Worm (Caenorhabditis elegans): Measurements from ENCODE around the gene srz-58.

Gene srz-58

ce11 chrV:17344876-17345275 is 26.9 kb downstream of the srz-58 start, which contains the start of the genes fbxa-188 and fbxa-189:
Gene fbxa-188, minus strand, starts transcription at chrV:17344926.
Gene fbxa-189, plus strand, starts transcription at chrV:17345214.
- TF ChIP-seq tab-1 (GFP tag; IDR thresholded peaks at IDR 0.05) (no peak), ztf-23 (GFP tag; IDR thresholded peaks at IDR 0.05) (no peak), ztf-29 (GFP tag; IDR thresholded peaks at IDR 0.05) (no peak), T22C8.4 (GFP tag; IDR thresholded peaks at IDR 0.05) (no peak), med-1 (GFP tag; optimal IDR thresholded peaks at IDR 0.05; ENCODE audit: insufficient read depth) (no peak), flt-1 (GFP tag; IDR thresholded peaks at IDR 0.05) (no peak), cog-1 (tag; optimal IDR thresholded peaks at IDR 0.05) (no peak), klf-2 (GFP tag; conservative IDR thresholded peaks at IDR 0.05) (no peak)

ce11 chrV:17347602-17348001 is 29.7 kb downstream of the srz-58 start, which contains the start of gene skr-5:
Gene skr-5, plus strand, starts transcription at chrV:17347902.
- TF ChIP-seq cog-1 (tag; optimal IDR thresholded peaks at IDR 0.05), result no peak

- TF ChIP-seq med-1 (GFP tag; optimal IDR thresholded peaks at IDR 0.05; ENCODE audit: insufficient read depth) (no peak), klf-2 (GFP tag; conservative IDR thresholded peaks at IDR 0.05) (no peak), ztf-23 (GFP tag; IDR thresholded peaks at IDR 0.05) (no peak), flt-1 (GFP tag; IDR thresholded peaks at IDR 0.05) (no peak), tab-1 (GFP tag; IDR thresholded peaks at IDR 0.05) (no peak), ztf-29 (GFP tag; IDR thresholded peaks at IDR 0.05) (no peak), ref-1 (GFP tag; conservative IDR thresholded peaks at IDR 0.05) (no peak), T22C8.4 (GFP tag; IDR thresholded peaks at IDR 0.05) (no peak)
These were observed 32.1 kb downstream of the srz-58 start, which contains the start of gene lsy-27 for ce11 chrV:17350093-17350492. Gene lsy-27, minus strand, starts transcription at chrV:17350193.

- TF ChIP-seq ref-1 (GFP tag; conservative IDR thresholded peaks at IDR 0.05), result no peak
- TF ChIP-seq tab-1 (GFP tag; IDR thresholded peaks at IDR 0.05), result no peak
- TF ChIP-seq klf-2 (GFP tag; conservative IDR thresholded peaks at IDR 0.05), result no peak
- no peak for TF ChIP-seq ztf-23 (GFP tag; IDR thresholded peaks at IDR 0.05)
- TF ChIP-seq med-1 (GFP tag; optimal IDR thresholded peaks at IDR 0.05; ENCODE audit: insufficient read depth), result no peak
- TF ChIP-seq flt-1 (GFP tag; IDR thresholded peaks at IDR 0.05), result no peak
- TF ChIP-seq cog-1 (tag; optimal IDR thresholded peaks at IDR 0.05), result no peak
- no peak for TF ChIP-seq ztf-29 (GFP tag; IDR thresholded peaks at IDR 0.05)
- no peak for TF ChIP-seq T22C8.4 (GFP tag; IDR thresholded peaks at IDR 0.05)
These were observed 35.0 kb downstream of the srz-58 start, which contains the start of the genes fbxa-134 and F47H4.2 for ce11 chrV:17352827-17353373. Gene fbxa-134, minus strand, starts transcription at chrV:17352870. Gene F47H4.2, plus strand, starts transcription at chrV:17353323.
